Worm (Caenorhabditis elegans) whole organism, young adult: ENCODE measurements around the gene lem-4.
A peak's percentile ranks its signal among the peaks of the same experiment; 100 is the strongest.

Source experiments
- B0035.1 ChIP-seq: sonication (generic microtip); optimal IDR thresholded peaks from 2 replicates; lab custom pipeline; 2016; ENCODE audit warnings: missing genetic modification characterization, mild to moderate bottlenecking, missing compliant biosample characterization, missing genotype, missing genetic modification reagents
- C06A6.2 ChIP-seq: fragments of 200-800 bp; sonication (Bioruptor generic); conservative IDR thresholded peaks from 2 replicates; pipeline ENCODE4 v1.3.6; 2022; ENCODE audit warnings: missing genetic modification characterization, missing compliant biosample characterization
- C17E4.6 ChIP-seq: fragments of 200-800 bp; sonication (Bioruptor generic); IDR thresholded peaks from 2 replicates; pipeline ENCODE4 v1.3.6; 2022; ENCODE audit warnings: missing genetic modification reagents, missing genetic modification characterization, missing compliant biosample characterization
- D2030.7 ChIP-seq: fragments of 200-800 bp; sonication (Bioruptor generic); IDR thresholded peaks from 2 replicates; pipeline ENCODE4 v1.3.6; 2022; ENCODE audit warnings: missing genetic modification reagents, missing genetic modification characterization, missing compliant biosample characterization
- F22D6.2 ChIP-seq: sonication (generic microtip); optimal IDR thresholded peaks from 2 replicates; lab custom pipeline; 2016; ENCODE audit warnings: mild to moderate bottlenecking, missing genetic modification characterization, missing compliant biosample characterization
- F37B4.10 ChIP-seq: fragments of 200-800 bp; sonication (Bioruptor generic); IDR thresholded peaks from 2 replicates; pipeline ENCODE4 v1.3.6; 2022; ENCODE audit warnings: missing genetic modification characterization, missing compliant biosample characterization
- F49E8.2 ChIP-seq: sonication (generic microtip); optimal IDR thresholded peaks from 3 replicates; lab custom pipeline; 2017; ENCODE audit warnings: missing genetic modification characterization, mild to moderate bottlenecking, missing compliant biosample characterization, antibody characterized with exemption, moderate library complexity; ENCODE audit not compliant: insufficient read depth
- F57A8.1 ChIP-seq: fragments of 200-800 bp; sonication (Bioruptor generic); optimal IDR thresholded peaks from 2 replicates; lab custom pipeline; 2018; ENCODE audit warnings: mild to moderate bottlenecking, missing genetic modification characterization, moderate library complexity, missing compliant biosample characterization
- akir-1 ChIP-seq: fragments of 200-800 bp; sonication (Bioruptor generic); optimal IDR thresholded peaks from 2 replicates; lab custom pipeline; 2018; ENCODE audit warnings: mild to moderate bottlenecking, missing genetic modification characterization, moderate library complexity, missing compliant biosample characterization
- ama-1 ChIP-seq, 3 experiments: fragments of 150-350 bp in 1 of 3; sonication (generic microtip) in 2 of 3; optimal IDR thresholded peaks; 2 replicates each; lab custom pipeline; 2014 to 2018; ENCODE audit warnings: missing biosample characterization in 2 of 3, missing genetic modification characterization in 2 of 3, missing genetic modification reagents in 2 of 3
- atf-7 ChIP-seq: sonication (generic microtip); optimal IDR thresholded peaks from 2 replicates; lab custom pipeline; 2017; ENCODE audit warnings: mild to moderate bottlenecking, missing genetic modification characterization, missing compliant biosample characterization
- attf-3 ChIP-seq: fragments of 200-800 bp; sonication (Bioruptor generic); conservative IDR thresholded peaks from 2 replicates; pipeline ENCODE4 v1.3.6; 2022; ENCODE audit warnings: missing genetic modification reagents, missing genetic modification characterization, missing compliant biosample characterization
- attf-6 ChIP-seq: fragments of 200-800 bp; sonication (Bioruptor generic); IDR thresholded peaks from 2 replicates; pipeline ENCODE4 v1.3.6; 2022; ENCODE audit warnings: missing genetic modification reagents, missing genetic modification characterization, missing compliant biosample characterization
- cebp-1 ChIP-seq, 2 experiments: fragments of 200-800 bp in 1 of 2; sonication (Bioruptor generic) in 1 of 2; sonication (generic microtip) in 1 of 2; IDR thresholded peaks in 1 of 2; optimal IDR thresholded peaks in 1 of 2; 2 replicates each; pipeline versions ENCODE4 v1.3.6 to Lab custom; 2017 to 2022; ENCODE audit warnings: missing compliant biosample characterization in 2 of 2, missing genetic modification characterization in 2 of 2, mild to moderate bottlenecking in 1 of 2, missing genetic modification reagents in 1 of 2, moderate library complexity in 1 of 2
- ceh-40 ChIP-seq: fragments of 200-800 bp; sonication (Bioruptor generic); IDR thresholded peaks from 2 replicates; pipeline ENCODE4 v1.3.6; 2022; ENCODE audit warnings: missing genetic modification characterization, missing compliant biosample characterization
- ceh-58 ChIP-seq: fragments of 200-800 bp; sonication (Bioruptor generic); IDR thresholded peaks from 2 replicates; pipeline ENCODE4 v1.3.6; 2022; ENCODE audit warnings: missing genetic modification characterization, missing compliant biosample characterization
- dox-1 ChIP-seq: fragments of 200-800 bp; sonication (Bioruptor generic); IDR thresholded peaks from 2 replicates; pipeline ENCODE4 v1.3.6; 2022; ENCODE audit warnings: missing genetic modification reagents, missing genetic modification characterization, missing compliant biosample characterization
- dpl-1 ChIP-seq: fragments of 150-350 bp; optimal IDR thresholded peaks from 2 replicates; lab custom pipeline; 2014; ENCODE audit warnings: missing biosample characterization, missing genetic modification reagents, missing genetic modification characterization
- egl-18 ChIP-seq: fragments of 200-800 bp; sonication (Bioruptor generic); IDR thresholded peaks from 2 replicates; pipeline ENCODE4 v1.3.6; 2022; ENCODE audit warnings: missing genetic modification reagents, missing genetic modification characterization, missing compliant biosample characterization
- egl-44 ChIP-seq: fragments of 200-800 bp; sonication (Bioruptor generic); IDR thresholded peaks from 2 replicates; pipeline ENCODE4 v1.3.6; 2022; ENCODE audit warnings: missing genetic modification reagents, missing genetic modification characterization, missing compliant biosample characterization
- egrh-3 ChIP-seq: fragments of 200-800 bp; sonication (Bioruptor generic); IDR thresholded peaks from 2 replicates; pipeline ENCODE4 v1.3.6; 2022; ENCODE audit warnings: missing genetic modification reagents, missing genetic modification characterization, missing compliant biosample characterization
- ekl-4 ChIP-seq: fragments of 200-800 bp; sonication (Bioruptor generic); IDR thresholded peaks from 2 replicates; pipeline ENCODE4 v1.3.6; 2022; ENCODE audit warnings: missing genetic modification reagents, missing genetic modification characterization, missing compliant biosample characterization
- fkh-3 ChIP-seq: sonication (generic microtip); optimal IDR thresholded peaks from 2 replicates; lab custom pipeline; 2016; ENCODE audit warnings: mild to moderate bottlenecking, missing genetic modification characterization, missing compliant biosample characterization
- hlh-26 ChIP-seq: fragments of 200-800 bp; sonication (Bioruptor generic); conservative IDR thresholded peaks from 2 replicates; pipeline ENCODE4 v1.3.6; 2022; ENCODE audit warnings: missing genetic modification reagents, missing genetic modification characterization, missing compliant biosample characterization
- hmg-1.2 ChIP-seq: fragments of 200-800 bp; sonication (Bioruptor generic); IDR thresholded peaks from 2 replicates; pipeline ENCODE4 v1.3.6; 2022; ENCODE audit warnings: missing genetic modification reagents, missing genetic modification characterization, missing compliant biosample characterization
- hsf-1 ChIP-seq: fragments of 200-800 bp; sonication (Bioruptor generic); IDR thresholded peaks from 2 replicates; pipeline ENCODE4 v1.3.6; 2022; ENCODE audit warnings: missing genetic modification reagents, missing genetic modification characterization, missing compliant biosample characterization
- let-607 ChIP-seq, 2 experiments: fragments of 200-800 bp in 1 of 2; sonication (Bioruptor generic) in 1 of 2; sonication (generic microtip) in 1 of 2; optimal IDR thresholded peaks; 2 replicates each; lab custom pipeline; 2016 to 2018; ENCODE audit warnings: mild to moderate bottlenecking in 2 of 2, missing compliant biosample characterization in 2 of 2, missing genetic modification characterization in 2 of 2, moderate library complexity in 2 of 2, missing genotype in 1 of 2
- lin-26 ChIP-seq: fragments of 200-800 bp; sonication (Bioruptor generic); IDR thresholded peaks from 2 replicates; pipeline ENCODE4 v1.3.6; 2022; ENCODE audit warnings: missing genetic modification reagents, missing genetic modification characterization, missing compliant biosample characterization
- lin-35 ChIP-seq, 3 experiments: fragments of 150-350 bp in 2 of 3; sonication (generic microtip) in 1 of 3; optimal IDR thresholded peaks; 2 replicates each; lab custom pipeline; 2014 to 2018; ENCODE audit warnings: missing biosample characterization in 3 of 3, missing genetic modification characterization in 3 of 3, missing genetic modification reagents in 3 of 3
- lsl-1 ChIP-seq: fragments of 200-800 bp; sonication (Bioruptor generic); optimal IDR thresholded peaks from 2 replicates; lab custom pipeline; 2018; ENCODE audit warnings: mild to moderate bottlenecking, missing genetic modification characterization, moderate library complexity, missing compliant biosample characterization
- madf-10 ChIP-seq: sonication (generic microtip); optimal IDR thresholded peaks from 2 replicates; lab custom pipeline; 2016; ENCODE audit warnings: mild to moderate bottlenecking, missing genetic modification characterization, missing compliant biosample characterization
- madf-3 ChIP-seq: fragments of 200-800 bp; sonication (Bioruptor generic); IDR thresholded peaks from 2 replicates; pipeline ENCODE4 v1.3.6; 2022; ENCODE audit warnings: missing genetic modification reagents, missing genetic modification characterization, missing compliant biosample characterization
- mcd-1 ChIP-seq: fragments of 200-800 bp; sonication (Bioruptor generic); IDR thresholded peaks from 2 replicates; pipeline ENCODE4 v1.3.6; 2022; ENCODE audit warnings: missing genetic modification reagents, missing genetic modification characterization, missing compliant biosample characterization
- mes-4 ChIP-seq: sonication (generic microtip); optimal IDR thresholded peaks from 2 replicates; lab custom pipeline; 2016; ENCODE audit warnings: missing genotype, missing genetic modification characterization, missing compliant biosample characterization
- nfyb-1 ChIP-seq: fragments of 200-800 bp; sonication (Bioruptor generic); IDR thresholded peaks from 2 replicates; pipeline ENCODE4 v1.3.6; 2022; ENCODE audit warnings: missing genetic modification reagents, missing genetic modification characterization, missing compliant biosample characterization
- nhr-120 ChIP-seq: fragments of 200-800 bp; sonication (Bioruptor generic); IDR thresholded peaks from 2 replicates; pipeline ENCODE4 v1.3.6; 2022; ENCODE audit warnings: missing genetic modification characterization, missing compliant biosample characterization
- nhr-80 ChIP-seq: sonication (generic microtip); optimal IDR thresholded peaks from 2 replicates; lab custom pipeline; 2016; ENCODE audit warnings: missing genetic modification characterization, missing compliant biosample characterization
- pha-4 ChIP-seq: fragments of 150-350 bp; sonication (generic microtip); optimal IDR thresholded peaks from 2 replicates; lab custom pipeline; 2014; ENCODE audit warnings: missing biosample characterization, missing genetic modification reagents, missing genetic modification characterization
- rpc-1 ChIP-seq, 2 experiments: fragments of 150-350 bp in 1 of 2; sonication (generic microtip) in 1 of 2; optimal IDR thresholded peaks; 2 replicates each; lab custom pipeline; 2014 to 2018; ENCODE audit warnings: missing biosample characterization in 1 of 2, missing genetic modification characterization in 1 of 2, missing genetic modification reagents in 1 of 2, missing genotype in 1 of 2
- sdz-38 ChIP-seq: sonication (generic microtip); optimal IDR thresholded peaks from 2 replicates; lab custom pipeline; 2016; ENCODE audit warnings: missing genotype, missing genetic modification characterization, missing compliant biosample characterization
- sea-2 ChIP-seq: fragments of 200-800 bp; sonication (Bioruptor generic); IDR thresholded peaks from 2 replicates; pipeline ENCODE4 v1.3.6; 2022; ENCODE audit warnings: missing genetic modification characterization, missing compliant biosample characterization
- sptf-2 ChIP-seq: fragments of 200-800 bp; sonication (Bioruptor generic); optimal IDR thresholded peaks from 2 replicates; lab custom pipeline; 2018; ENCODE audit warnings: mild to moderate bottlenecking, missing genetic modification characterization, missing compliant biosample characterization
- tbp1 ChIP-seq: fragments of 200-800 bp; sonication (Bioruptor generic); optimal IDR thresholded peaks from 2 replicates; lab custom pipeline; 2018; ENCODE audit warnings: mild to moderate bottlenecking, missing genetic modification characterization, missing compliant biosample characterization
- zim-3 ChIP-seq: sonication (generic microtip); optimal IDR thresholded peaks from 2 replicates; lab custom pipeline; 2017; ENCODE audit warnings: mild to moderate bottlenecking, missing genetic modification characterization, moderate library complexity, missing compliant biosample characterization
- ztf-22 ChIP-seq: fragments of 200-800 bp; sonication (Bioruptor generic); optimal IDR thresholded peaks from 2 replicates; lab custom pipeline; 2018; ENCODE audit warnings: mild to moderate bottlenecking, missing genetic modification characterization, moderate library complexity, missing compliant biosample characterization
- ztf-25 ChIP-seq: fragments of 200-800 bp; sonication (Bioruptor generic); IDR thresholded peaks from 2 replicates; pipeline ENCODE4 v1.3.6; 2022; ENCODE audit warnings: missing genetic modification reagents, missing genetic modification characterization, missing compliant biosample characterization
- ztf-3 ChIP-seq: fragments of 200-800 bp; sonication (Bioruptor generic); optimal IDR thresholded peaks from 2 replicates; lab custom pipeline; 2018; ENCODE audit warnings: mild to moderate bottlenecking, missing genetic modification characterization, missing compliant biosample characterization

Gene lem-4

DNA sequence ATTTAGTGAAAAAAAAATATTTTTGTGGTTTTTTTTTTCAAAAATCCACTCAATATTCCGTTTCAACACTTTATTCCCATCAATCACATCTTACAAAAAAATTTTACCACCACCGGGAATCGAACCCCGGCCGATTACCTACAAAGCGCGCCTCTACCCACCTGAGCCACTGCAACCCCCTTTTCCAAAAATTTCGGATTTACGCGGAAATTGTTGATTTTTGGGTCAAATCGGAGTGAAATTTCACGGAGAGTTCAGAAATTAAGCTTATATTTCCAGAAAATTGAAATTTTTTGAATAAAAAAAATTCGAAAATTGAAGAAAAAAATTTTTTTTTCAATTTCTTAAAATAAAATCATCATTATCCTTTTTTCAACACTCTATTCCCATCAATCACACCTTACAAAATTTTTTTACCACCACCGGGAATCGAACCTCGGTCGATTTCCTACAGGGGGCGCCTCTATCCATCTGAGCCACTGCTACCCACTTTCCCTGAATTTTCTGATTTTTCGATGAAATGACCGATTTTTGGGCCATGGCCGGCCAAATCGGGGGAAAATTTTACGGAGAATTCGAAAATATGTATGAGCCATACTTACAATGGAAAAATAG lies 18.7 kb upstream of the lem-4 start (continued):
- TF ChIP-seq nhr-80, result no peak
- TF ChIP-seq nhr-120 (GFP tag; lab: Robert Waterston, UW), result no peak
- no peak for TF ChIP-seq ekl-4 (GFP tag; lab: Robert Waterston, UW)
- TF ChIP-seq hlh-26 (GFP tag; lab: Robert Waterston, UW), result no peak
- TF ChIP-seq sdz-38 (tag; lab: Kevin White, UChicago), result no peak
- TF ChIP-seq pha-4 (tag; lab: Kevin White, UChicago), result no peak
- peak; percentile 30 for TF ChIP-seq rpc-1 (optimal IDR thresholded peaks at IDR 0.05; lab: Kevin White, UChicago)
- TF ChIP-seq rpc-1 (tag; optimal IDR thresholded peaks at IDR 0.05; lab: Kevin White, UChicago), result peak; percentile 72
- peak; percentile 2 for TF ChIP-seq dpl-1 (GFP tag; lab: Kevin White, UChicago)
- TF ChIP-seq mcd-1 (GFP tag; lab: Robert Waterston, UW), result no peak
- no peak for TF ChIP-seq atf-7 (tag; lab: Kevin White, UChicago)
- TF ChIP-seq cebp-1 (GFP tag; IDR thresholded peaks at IDR 0.05; lab: Robert Waterston, UW), result no peak
- TF ChIP-seq cebp-1 (tag; optimal IDR thresholded peaks at IDR 0.05; lab: Kevin White, UChicago), result peak; percentile 22
- no peak for TF ChIP-seq fkh-3 (tag; lab: Kevin White, UChicago)
- TF ChIP-seq madf-3 (GFP tag; lab: Robert Waterston, UW), result no peak
- no peak for TF ChIP-seq ama-1 (optimal IDR thresholded peaks at IDR 0.05; lab: Kevin White, UChicago)
- no peak for TF ChIP-seq ama-1 (GFP tag; optimal IDR thresholded peaks at IDR 0.05; lab: Kevin White, UChicago)
- TF ChIP-seq dox-1 (GFP tag; lab: Robert Waterston, UW), result 0 out of 2 replicates have a peak, but pooled peaks have one; percentile 8
- no peak for TF ChIP-seq C17E4.6
- no peak for TF ChIP-seq nfyb-1 (GFP tag; lab: Robert Waterston, UW)
- TF ChIP-seq egl-44, result no peak
- TF ChIP-seq tbp1 (GFP tag; lab: Kevin White, UChicago), result peak; percentile 81
- TF ChIP-seq madf-10 (tag; lab: Kevin White, UChicago), result no peak
- TF ChIP-seq akir-1 (GFP tag; lab: Kevin White, UChicago), result no peak
- no peak for TF ChIP-seq C06A6.2 (GFP tag; lab: Robert Waterston, UW)
- no peak for TF ChIP-seq let-607 (tag; optimal IDR thresholded peaks at IDR 0.05; lab: Kevin White, UChicago)
- TF ChIP-seq lin-26, result peak; percentile 58; the same call in 1 of the 2 replicates
- TF ChIP-seq sea-2 (GFP tag; lab: Robert Waterston, UW), result no peak
- TF ChIP-seq D2030.7 (GFP tag; lab: Robert Waterston, UW), result peak; percentile 71
- TF ChIP-seq B0035.1, result no peak
- TF ChIP-seq F57A8.1 (GFP tag; lab: Kevin White, UChicago), result no peak
- TF ChIP-seq hsf-1 (GFP tag; lab: Robert Waterston, UW), result no peak
- TF ChIP-seq attf-6 (GFP tag; lab: Robert Waterston, UW), result no peak
- TF ChIP-seq lsl-1 (GFP tag; lab: Kevin White, UChicago), result peak; percentile 45
- TF ChIP-seq ztf-25 (GFP tag; lab: Robert Waterston, UW), result no peak
- no peak for TF ChIP-seq egrh-3 (GFP tag; lab: Robert Waterston, UW)
- no peak for TF ChIP-seq egl-18
- no peak for TF ChIP-seq lin-35 (GFP tag; optimal IDR thresholded peaks at IDR 0.05; lab: Kevin White, UChicago)
- TF ChIP-seq hmg-1.2 (GFP tag; lab: Robert Waterston, UW), result no peak
- TF ChIP-seq attf-3 (GFP tag; lab: Robert Waterston, UW), result no peak
- no peak for TF ChIP-seq F37B4.10
- TF ChIP-seq ceh-58, result no peak
- TF ChIP-seq zim-3 (tag; lab: Kevin White, UChicago), result no peak
- TF ChIP-seq ztf-22, result no peak
- no peak for TF ChIP-seq sptf-2 (GFP tag; lab: Kevin White, UChicago)
- peak; percentile 3 for TF ChIP-seq F49E8.2 (tag; lab: Kevin White, UChicago)
- TF ChIP-seq ceh-40 (GFP tag; lab: Robert Waterston, UW), result no peak
- no peak for TF ChIP-seq mes-4
- no peak for TF ChIP-seq ztf-3
- TF ChIP-seq F22D6.2 (tag; lab: Kevin White, UChicago), result no peak
